Fruit fly (Drosophila melanogaster) whole organism, embryonic: ENCODE data around the gene CG42494.
A peak's percentile ranks its signal among the peaks of the same experiment; 100 is the strongest.

Source experiments
- Antp ChIP-seq: fragments of 200-800 bp; sonication (Bioruptor generic); optimal IDR thresholded peaks from 3 replicates; lab custom pipeline; 2016; ENCODE audit warnings: missing biosample characterization, missing genetic modification characterization
- CG1024 ChIP-seq: fragments of 200-800 bp; sonication (Bioruptor generic); IDR thresholded peaks from 2 replicates; pipeline ENCODE4 v1.3.6; 2022; ENCODE audit warnings: missing biosample characterization, missing genetic modification characterization
- CG10462 ChIP-seq: fragments of 200-800 bp; sonication (Bioruptor generic); optimal IDR thresholded peaks from 2 replicates; lab custom pipeline; 2016; ENCODE audit warnings: missing biosample characterization, missing genetic modification characterization
- CG12104 ChIP-seq: fragments of 200-800 bp; sonication (Bioruptor generic); optimal IDR thresholded peaks from 3 replicates; lab custom pipeline; 2016; ENCODE audit warnings: missing biosample characterization, missing genetic modification characterization
- CG13123 ChIP-seq: fragments of 200-800 bp; sonication (Bioruptor generic); optimal IDR thresholded peaks from 2 replicates; lab custom pipeline; 2016; ENCODE audit warnings: missing biosample characterization, missing genetic modification characterization
- CG13424 ChIP-seq: fragments of 200-800 bp; sonication (Bioruptor generic); optimal IDR thresholded peaks from 2 replicates; lab custom pipeline; 2019; ENCODE audit warnings: missing biosample characterization, mild to moderate bottlenecking, missing genetic modification characterization, moderate library complexity
- CG13775 ChIP-seq: fragments of 200-800 bp; sonication (Bioruptor generic); optimal IDR thresholded peaks from 3 replicates; lab custom pipeline; 2017; ENCODE audit warnings: missing biosample characterization, mild to moderate bottlenecking, missing genetic modification characterization
- CG14710 ChIP-seq: fragments of 200-800 bp; sonication (Bioruptor generic); optimal IDR thresholded peaks from 3 replicates; lab custom pipeline; 2019; ENCODE audit warnings: missing biosample characterization, mild to moderate bottlenecking, missing genetic modification characterization, moderate library complexity
- CG15696 ChIP-seq: fragments of 200-800 bp; sonication (Bioruptor generic); optimal IDR thresholded peaks from 2 replicates; lab custom pipeline; 2019; ENCODE audit warnings: missing biosample characterization, mild to moderate bottlenecking, missing genetic modification characterization, moderate library complexity
- CG1603 ChIP-seq: fragments of 200-800 bp; sonication (Bioruptor generic); optimal IDR thresholded peaks from 2 replicates; lab custom pipeline; 2019; ENCODE audit warnings: missing biosample characterization, mild to moderate bottlenecking, missing genetic modification characterization, moderate library complexity
- CG1647 ChIP-seq: fragments of 200-800 bp; sonication (Bioruptor generic); optimal IDR thresholded peaks from 3 replicates; lab custom pipeline; 2016; ENCODE audit warnings: missing biosample characterization, missing genetic modification characterization
- CG2129 ChIP-seq: fragments of 200-800 bp; sonication (Bioruptor generic); IDR thresholded peaks from 2 replicates; pipeline ENCODE4 v1.3.6; 2022; ENCODE audit warnings: missing biosample characterization, missing genetic modification characterization; ENCODE audit not compliant: partially characterized antibody
- CG30020 ChIP-seq: fragments of 200-800 bp; optimal IDR thresholded peaks from 2 replicates; lab custom pipeline; 2019; ENCODE audit warnings: missing biosample characterization, mild to moderate bottlenecking, missing genetic modification characterization, moderate library complexity
- CG30403 ChIP-seq: fragments of 200-800 bp; sonication (Bioruptor generic); optimal IDR thresholded peaks from 3 replicates; lab custom pipeline; 2016; ENCODE audit warnings: missing biosample characterization, missing genetic modification characterization
- CG3281 ChIP-seq: fragments of 200-800 bp; sonication (Bioruptor generic); optimal IDR thresholded peaks from 3 replicates; lab custom pipeline; 2017; ENCODE audit warnings: missing biosample characterization, mild to moderate bottlenecking, missing genetic modification characterization
- CG3847 ChIP-seq: fragments of 200-800 bp; sonication (Bioruptor generic); IDR thresholded peaks from 2 replicates; pipeline ENCODE4 v1.3.6; 2022; ENCODE audit warnings: missing biosample characterization, missing genetic modification characterization
- CG4404 ChIP-seq: fragments of 200-800 bp; sonication (Bioruptor generic); IDR thresholded peaks from 2 replicates; pipeline ENCODE4 v1.3.6; 2022; ENCODE audit warnings: missing biosample characterization, missing genetic modification characterization
- CG8290 ChIP-seq, 3 experiments: fragments of 200-800 bp; sonication (Bioruptor generic); optimal IDR thresholded peaks; 2 replicates each; lab custom pipeline; 2016 to 2019; ENCODE audit warnings: missing biosample characterization in 3 of 3, missing genetic modification characterization in 3 of 3, mild to moderate bottlenecking in 2 of 3, moderate library complexity in 1 of 3
- CG9727 ChIP-seq: fragments of 200-800 bp; sonication (Bioruptor generic); optimal IDR thresholded peaks from 3 replicates; lab custom pipeline; 2017; ENCODE audit warnings: missing biosample characterization, mild to moderate bottlenecking, missing genetic modification characterization
- CoRest ChIP-seq: fragments of 200-800 bp; sonication (Bioruptor generic); optimal IDR thresholded peaks from 3 replicates; lab custom pipeline; 2018; ENCODE audit warnings: missing biosample characterization, mild to moderate bottlenecking, missing genetic modification characterization, moderate library complexity
- E2f1 ChIP-seq: fragments of 200-800 bp; sonication (Bioruptor generic); IDR thresholded peaks from 2 replicates; pipeline ENCODE4 v1.3.6; 2022; ENCODE audit warnings: missing biosample characterization, missing genetic modification characterization
- Elba2 ChIP-seq: fragments of 200-800 bp; sonication (Bioruptor generic); optimal IDR thresholded peaks from 3 replicates; lab custom pipeline; 2016; ENCODE audit warnings: missing biosample characterization, missing genetic modification characterization
- Hmr ChIP-seq: fragments of 200-800 bp; sonication (Bioruptor generic); optimal IDR thresholded peaks from 3 replicates; lab custom pipeline; 2017; ENCODE audit warnings: mild to moderate bottlenecking, missing biosample characterization, missing genetic modification reagents, missing genetic modification characterization
- Lpt ChIP-seq: fragments of >200 bp; optimal IDR thresholded peaks from 2 replicates; lab custom pipeline; 2018; ENCODE audit warnings: missing biosample characterization, missing genetic modification characterization
- MESR4 ChIP-seq: fragments of 200-800 bp; sonication (Bioruptor generic); optimal IDR thresholded peaks from 2 replicates; lab custom pipeline; 2018; ENCODE audit warnings: missing biosample characterization, mild to moderate bottlenecking, missing genetic modification characterization, moderate library complexity
- Myb ChIP-seq: fragments of 200-800 bp; sonication (Bioruptor generic); optimal IDR thresholded peaks from 2 replicates; lab custom pipeline; 2016; ENCODE audit warnings: missing biosample characterization, missing genetic modification characterization
- Pdp1 ChIP-seq, 2 experiments: fragments of 200-800 bp; sonication (Bioruptor generic); optimal IDR thresholded peaks; 3 replicates each; lab custom pipeline; 2016; ENCODE audit warnings: missing biosample characterization in 2 of 2, missing genetic modification characterization in 2 of 2, mild to moderate bottlenecking in 1 of 2, moderate library complexity in 1 of 2
- YL-1 ChIP-seq: fragments of 200-800 bp; sonication (Bioruptor generic); optimal IDR thresholded peaks from 3 replicates; lab custom pipeline; 2017; ENCODE audit warnings: missing biosample characterization, mild to moderate bottlenecking, missing genetic modification characterization
- amos ChIP-seq: fragments of 200-800 bp; sonication (Bioruptor generic); IDR thresholded peaks from 2 replicates; pipeline ENCODE4 v1.3.6; 2022; ENCODE audit warnings: missing biosample characterization, missing genetic modification characterization; ENCODE audit not compliant: partially characterized antibody
- ci ChIP-seq: fragments of 200-800 bp; sonication (Bioruptor generic); IDR thresholded peaks from 3 replicates; pipeline ENCODE4 v1.3.6; 2022; ENCODE audit warnings: missing biosample characterization, missing genetic modification characterization
- dmrt11E ChIP-seq: fragments of 200-800 bp; sonication (Bioruptor generic); optimal IDR thresholded peaks from 3 replicates; lab custom pipeline; 2018; ENCODE audit warnings: missing biosample characterization, mild to moderate bottlenecking, missing genetic modification characterization, moderate library complexity
- en ChIP-seq: fragments of 200-800 bp; sonication (Bioruptor generic); optimal IDR thresholded peaks from 2 replicates; lab custom pipeline; 2016; ENCODE audit warnings: missing biosample characterization, missing genetic modification characterization
- eyg ChIP-seq: fragments of 200-800 bp; sonication (Bioruptor generic); optimal IDR thresholded peaks from 3 replicates; lab custom pipeline; 2016; ENCODE audit warnings: missing biosample characterization, missing genetic modification characterization
- gcm2 ChIP-seq: fragments of 200-800 bp; sonication (Bioruptor generic); optimal IDR thresholded peaks from 2 replicates; lab custom pipeline; 2016; ENCODE audit warnings: missing biosample characterization, missing genetic modification characterization
- grau ChIP-seq: fragments of 200-800 bp; optimal IDR thresholded peaks from 3 replicates; lab custom pipeline; 2019; ENCODE audit warnings: missing biosample characterization, mild to moderate bottlenecking, missing genetic modification characterization, moderate library complexity
- ken ChIP-seq: fragments of 200-800 bp; sonication (Bioruptor generic); IDR thresholded peaks from 3 replicates; pipeline ENCODE4 v1.3.6; 2022; ENCODE audit warnings: missing biosample characterization, missing genetic modification characterization
- lbe ChIP-seq: fragments of 200-800 bp; sonication (Bioruptor generic); optimal IDR thresholded peaks from 2 replicates; lab custom pipeline; 2016; ENCODE audit warnings: missing biosample characterization, mild to moderate bottlenecking, missing genetic modification characterization
- mam ChIP-seq: fragments of 200-800 bp; sonication (Bioruptor generic); optimal IDR thresholded peaks from 3 replicates; lab custom pipeline; 2016; ENCODE audit warnings: missing biosample characterization, missing genetic modification characterization
- pan ChIP-seq, 4 experiments: fragments of >200 bp in 3 of 4; fragments of 200-800 bp in 1 of 4; sonication (Bioruptor generic) in 1 of 4; optimal IDR thresholded peaks in 3 of 4; IDR thresholded peaks in 1 of 4; 2 replicates each; pipeline versions ENCODE4 v1.3.6 to Lab custom; 2017 to 2022; ENCODE audit warnings: missing biosample characterization in 2 of 4, missing genetic modification characterization in 2 of 4, mixed read lengths in 1 of 4
- pb ChIP-seq: fragments of 200-800 bp; sonication (Bioruptor generic); optimal IDR thresholded peaks from 3 replicates; lab custom pipeline; 2016; ENCODE audit warnings: missing biosample characterization, missing genetic modification characterization
- pfk ChIP-seq: fragments of 200-800 bp; sonication (Bioruptor generic); optimal IDR thresholded peaks from 2 replicates; lab custom pipeline; 2018; ENCODE audit warnings: missing biosample characterization, mild to moderate bottlenecking, missing genetic modification characterization, moderate library complexity
- phol ChIP-seq: fragments of 200-800 bp; sonication (Bioruptor generic); optimal IDR thresholded peaks from 3 replicates; lab custom pipeline; 2018; ENCODE audit warnings: missing biosample characterization, mild to moderate bottlenecking, missing genetic modification characterization, moderate library complexity
- pum ChIP-seq: fragments of 200-800 bp; sonication (Bioruptor generic); optimal IDR thresholded peaks from 2 replicates; lab custom pipeline; 2016; ENCODE audit warnings: missing biosample characterization, missing genetic modification characterization
- sob ChIP-seq: fragments of 200-800 bp; sonication (Bioruptor generic); IDR thresholded peaks from 2 replicates; pipeline ENCODE4 v1.3.6; 2022; ENCODE audit warnings: missing biosample characterization, missing genetic modification characterization
- stwl ChIP-seq: fragments of 200-800 bp; sonication (Bioruptor generic); optimal IDR thresholded peaks from 3 replicates; lab custom pipeline; 2018; ENCODE audit warnings: missing biosample characterization, mild to moderate bottlenecking, missing genetic modification characterization, moderate library complexity
- trem ChIP-seq: fragments of 200-800 bp; optimal IDR thresholded peaks from 3 replicates; lab custom pipeline; 2019; ENCODE audit warnings: missing biosample characterization, mild to moderate bottlenecking, missing genetic modification characterization, moderate library complexity
- ttk ChIP-seq: fragments of 200-800 bp; sonication (Bioruptor generic); IDR thresholded peaks from 2 replicates; pipeline ENCODE4 v2.1.2; 2022; ENCODE audit warnings: missing biosample characterization, missing genetic modification characterization
- vnd ChIP-seq: fragments of 200-800 bp; sonication (Bioruptor generic); IDR thresholded peaks from 3 replicates; pipeline ENCODE4 v1.3.6; 2022; ENCODE audit warnings: missing biosample characterization, missing genetic modification characterization; ENCODE audit not compliant: partially characterized antibody

CG42494 gene

dm6 chr3L:3159309-3160194 is 24.7 kb upstream of the CG42494 start, which contains the start of the genes ND-30 and CG15812 (continued):
- TF ChIP-seq CG13424 (tag; lab: Kevin White, UChicago) (peak; percentile 38), pfk (peak; percentile 94), CG4404 (GFP tag; lab: Robert Waterston, UW) (no peak), CG13123 (no peak), pb (no peak), CG12104 (GFP tag; lab: Kevin White, UChicago) (peak; percentile 14), MESR4 (GFP tag; lab: Kevin White, UChicago) (peak; percentile 92), gcm2 (GFP tag; lab: Kevin White, UChicago) (no peak), CG1603 (tag; lab: Kevin White, UChicago) (peak; percentile 99), trem (tag; lab: Kevin White, UChicago) (peak; percentile 35), CG15696 (tag; lab: Kevin White, UChicago) (peak; percentile 14), CG1024 (GFP tag; lab: Robert Waterston, UW) (no peak), Lpt (no peak), CG3281 (GFP tag; lab: Kevin White, UChicago) (no peak), YL-1 (peak; percentile 41), CG3847 (GFP tag; lab: Robert Waterston, UW) (0 out of 2 replicates have a peak, but pooled peaks have one; percentile 5), mam (no peak), pum (GFP tag; lab: Kevin White, UChicago) (no peak), CG10462 (no peak), pan (optimal IDR thresholded peaks at IDR 0.05; lab: Kevin White, UChicago) (no peak), pan (GFP tag; optimal IDR thresholded peaks at IDR 0.05 in 1 of 2, IDR thresholded peaks at IDR 0.05 in 1 of 2) (no peak), E2f1 (GFP tag; lab: Robert Waterston, UW) (no peak), CG9727 (GFP tag; lab: Kevin White, UChicago) (peak; percentile 4), CG30403 (GFP tag; lab: Kevin White, UChicago) (peak; percentile 59), CG1647 (GFP tag; lab: Kevin White, UChicago) (no peak), ttk (GFP tag; lab: Robert Waterston, UW) (no peak), sob (GFP tag; lab: Robert Waterston, UW) (no peak), Myb (GFP tag; lab: Kevin White, UChicago) (no peak), Pdp1 (GFP tag; optimal IDR thresholded peaks at IDR 0.05; lab: Kevin White, UChicago) (peak in 1 of 2 experiments; percentile 97), Hmr (no peak), CG30020 (peak; percentile 92), Antp (GFP tag; lab: Kevin White, UChicago) (no peak), ci (no peak), CG14710 (tag; lab: Kevin White, UChicago) (peak; percentile 51), eyg (GFP tag; lab: Kevin White, UChicago) (no peak), Elba2 (GFP tag; lab: Kevin White, UChicago) (peak; percentile 95), CG2129 (no peak), dmrt11E (peak; percentile 40), stwl (tag; lab: Kevin White, UChicago) (peak; percentile 46), phol (tag; lab: Kevin White, UChicago) (peak; percentile 34), CoRest (no peak), CG13775 (GFP tag; lab: Kevin White, UChicago) (peak; percentile 6), vnd (no peak), grau (tag; lab: Kevin White, UChicago) (no peak), amos (GFP tag; lab: Robert Waterston, UW) (peak; percentile 7; the same call in 1 of the 2 replicates), en (GFP tag; lab: Kevin White, UChicago) (no peak), CG8290 (GFP tag; optimal IDR thresholded peaks at IDR 0.05; lab: Kevin White, UChicago) (no peak), CG8290 (tag; optimal IDR thresholded peaks at IDR 0.05; lab: Kevin White, UChicago) (no peak), lbe (GFP tag; lab: Kevin White, UChicago) (no peak), ken (GFP tag; lab: Robert Waterston, UW) (no peak)
